Fruit fly (Drosophila melanogaster) whole organism, embryonic: Measurements from ENCODE around the gene CG6790.

Source experiments
- B-H2 ChIP-seq: fragments of 200-800 bp; sonication (Bioruptor generic); optimal IDR thresholded peaks from 2 replicates; lab custom pipeline; 2018; ENCODE audit warnings: missing biosample characterization, mild to moderate bottlenecking, missing genetic modification characterization
- BtbVII ChIP-seq: fragments of 200-800 bp; sonication (Bioruptor generic); optimal IDR thresholded peaks from 3 replicates; lab custom pipeline; 2017; ENCODE audit warnings: missing biosample characterization, mild to moderate bottlenecking, missing genetic modification characterization
- CG10209 ChIP-seq: fragments of 200-800 bp; sonication (Bioruptor generic); optimal IDR thresholded peaks from 3 replicates; lab custom pipeline; 2017; ENCODE audit warnings: missing biosample characterization, mild to moderate bottlenecking, missing genetic modification characterization, missing genetic modification reagents
- CG11456 ChIP-seq: fragments of 200-800 bp; sonication (Bioruptor generic); IDR thresholded peaks from 3 replicates; pipeline ENCODE4 v1.3.6; 2022; ENCODE audit warnings: missing biosample characterization, missing genetic modification characterization
- CG11695 ChIP-seq: fragments of 200-800 bp; sonication (Bioruptor generic); IDR thresholded peaks from 3 replicates; pipeline ENCODE4 v1.3.6; 2022; ENCODE audit warnings: missing biosample characterization, missing genetic modification characterization
- CG11696 ChIP-seq: fragments of 200-800 bp; sonication (Bioruptor generic); IDR thresholded peaks from 2 replicates; pipeline ENCODE4 v1.3.6; 2022; ENCODE audit warnings: missing biosample characterization, missing genetic modification characterization
- CG12104 ChIP-seq: fragments of 200-800 bp; sonication (Bioruptor generic); optimal IDR thresholded peaks from 3 replicates; lab custom pipeline; 2016; ENCODE audit warnings: missing biosample characterization, missing genetic modification characterization
- CG14965 ChIP-seq: fragments of 200-800 bp; sonication (Bioruptor generic); optimal IDR thresholded peaks from 2 replicates; lab custom pipeline; 2016; ENCODE audit warnings: missing biosample characterization, missing genetic modification characterization, borderline replicate concordance
- CG15073 ChIP-seq: fragments of 200-800 bp; sonication (Bioruptor generic); optimal IDR thresholded peaks from 2 replicates; lab custom pipeline; 2016; ENCODE audit warnings: missing biosample characterization, missing genetic modification characterization
- CG1647 ChIP-seq: fragments of 200-800 bp; sonication (Bioruptor generic); optimal IDR thresholded peaks from 3 replicates; lab custom pipeline; 2016; ENCODE audit warnings: missing biosample characterization, missing genetic modification characterization
- CG16779 ChIP-seq: fragments of 200-800 bp; sonication (Bioruptor generic); IDR thresholded peaks from 2 replicates; pipeline ENCODE4 v1.3.6; 2022; ENCODE audit warnings: missing biosample characterization, missing genetic modification characterization
- CG2199 ChIP-seq: fragments of 200-800 bp; sonication (Bioruptor generic); IDR thresholded peaks from 3 replicates; pipeline ENCODE4 v1.3.6; 2022; ENCODE audit warnings: missing biosample characterization, missing genetic modification characterization
- CG3407 ChIP-seq: fragments of 200-800 bp; sonication (Bioruptor generic); optimal IDR thresholded peaks from 2 replicates; lab custom pipeline; 2018; ENCODE audit warnings: missing biosample characterization, mild to moderate bottlenecking, missing genetic modification characterization
- CG5953 ChIP-seq: fragments of 200-800 bp; sonication (Bioruptor generic); IDR thresholded peaks from 2 replicates; pipeline ENCODE4 v1.3.6; 2022; ENCODE audit warnings: missing biosample characterization, missing genetic modification characterization
- CG7786 ChIP-seq: fragments of 200-800 bp; sonication (Bioruptor generic); optimal IDR thresholded peaks from 2 replicates; lab custom pipeline; 2016; ENCODE audit warnings: missing biosample characterization, missing genetic modification characterization
- CG7987 ChIP-seq: fragments of 200-800 bp; sonication (Bioruptor generic); optimal IDR thresholded peaks from 2 replicates; lab custom pipeline; 2018; ENCODE audit warnings: missing biosample characterization, mild to moderate bottlenecking, missing genetic modification characterization, moderate library complexity
- CG8478 ChIP-seq: fragments of >200 bp; optimal IDR thresholded peaks from 2 replicates; lab custom pipeline; 2018
- CG9932 ChIP-seq: fragments of 200-800 bp; sonication (Bioruptor generic); IDR thresholded peaks from 2 replicates; pipeline ENCODE4 v1.3.6; 2022; ENCODE audit warnings: missing biosample characterization, missing genetic modification characterization
- Dbx ChIP-seq: fragments of 200-800 bp; sonication (Bioruptor generic); IDR thresholded peaks from 3 replicates; pipeline ENCODE4 v1.3.6; 2022; ENCODE audit warnings: missing biosample characterization, missing genetic modification characterization
- Dek ChIP-seq: fragments of 200-800 bp; sonication (Bioruptor generic); optimal IDR thresholded peaks from 3 replicates; lab custom pipeline; 2019; ENCODE audit warnings: missing biosample characterization, mild to moderate bottlenecking, missing genetic modification characterization, moderate library complexity
- Ets65A ChIP-seq: fragments of 200-800 bp; sonication (Bioruptor generic); peaks from one replicate; lab custom pipeline; 2016; ENCODE audit warnings: missing biosample characterization, missing genetic modification characterization
- HLH3B ChIP-seq: fragments of 200-800 bp; sonication (Bioruptor generic); IDR thresholded peaks from 2 replicates; pipeline ENCODE4 v1.3.6; 2022; ENCODE audit warnings: missing biosample characterization, missing genetic modification characterization
- HmgD ChIP-seq: fragments of 200-800 bp; sonication (Bioruptor generic); optimal IDR thresholded peaks from 3 replicates; lab custom pipeline; 2016; ENCODE audit warnings: missing biosample characterization, missing genetic modification characterization
- Lhr ChIP-seq: fragments of 200-800 bp; sonication (Bioruptor generic); optimal IDR thresholded peaks from 3 replicates; lab custom pipeline; 2017; ENCODE audit warnings: mild to moderate bottlenecking, missing biosample characterization, missing genetic modification reagents, missing genetic modification characterization
- MBD-R2 ChIP-seq: fragments of 200-800 bp; sonication (Bioruptor generic); IDR thresholded peaks from 2 replicates; pipeline ENCODE4 v1.3.6; 2022; ENCODE audit warnings: missing biosample characterization, missing genetic modification characterization
- Med ChIP-seq: fragments of 200-800 bp; sonication (Bioruptor generic); peaks from one replicate; lab custom pipeline; 2016; ENCODE audit warnings: missing biosample characterization, missing genetic modification characterization, mild to moderate bottlenecking, inconsistent platforms, moderate library complexity
- Meics ChIP-seq: fragments of 200-800 bp; sonication (Bioruptor generic); optimal IDR thresholded peaks from 2 replicates; lab custom pipeline; 2017; ENCODE audit warnings: missing biosample characterization, mild to moderate bottlenecking, missing genetic modification characterization
- NFAT ChIP-seq: fragments of 200-800 bp; sonication (Bioruptor generic); IDR thresholded peaks from 2 replicates; pipeline ENCODE4 v1.3.6; 2022; ENCODE audit warnings: missing biosample characterization, missing genetic modification characterization
- Pdp1 ChIP-seq, 2 experiments: fragments of 200-800 bp; sonication (Bioruptor generic); optimal IDR thresholded peaks; 3 replicates each; lab custom pipeline; 2016; ENCODE audit warnings: missing biosample characterization in 2 of 2, missing genetic modification characterization in 2 of 2, mild to moderate bottlenecking in 1 of 2, moderate library complexity in 1 of 2
- Scr ChIP-seq: fragments of 200-800 bp; sonication (Bioruptor generic); IDR thresholded peaks from 2 replicates; pipeline ENCODE4 v1.3.6; 2022; ENCODE audit warnings: missing biosample characterization, missing genetic modification characterization; ENCODE audit not compliant: partially characterized antibody
- Sin3A ChIP-seq: fragments of >200 bp; optimal IDR thresholded peaks from 2 replicates; lab custom pipeline; 2018
- Xrp1 ChIP-seq: fragments of 200-800 bp; sonication (Bioruptor generic); IDR thresholded peaks from 2 replicates; pipeline ENCODE4 v1.3.6; 2022; ENCODE audit warnings: missing biosample characterization, missing genetic modification characterization
- br ChIP-seq: fragments of >200 bp; optimal IDR thresholded peaks from 2 replicates; lab custom pipeline; 2017
- bsh ChIP-seq, 2 experiments: fragments of 200-800 bp; sonication (Bioruptor generic); optimal IDR thresholded peaks; 2 replicates each; lab custom pipeline; 2017 to 2018; ENCODE audit warnings: mild to moderate bottlenecking in 2 of 2, missing biosample characterization in 2 of 2, missing genetic modification characterization in 2 of 2, moderate library complexity in 1 of 2
- dysf ChIP-seq: fragments of 200-800 bp; sonication (Bioruptor generic); IDR thresholded peaks from 3 replicates; pipeline ENCODE4 v1.3.6; 2022; ENCODE audit warnings: missing biosample characterization, missing genetic modification characterization
- emc ChIP-seq: fragments of 200-800 bp; sonication (Bioruptor generic); optimal IDR thresholded peaks from 2 replicates; lab custom pipeline; 2016; ENCODE audit warnings: missing biosample characterization, missing genetic modification characterization
- ftz-f1 ChIP-seq: fragments of 200-800 bp; sonication (Bioruptor generic); optimal IDR thresholded peaks from 2 replicates; lab custom pipeline; 2016; ENCODE audit warnings: missing biosample characterization, missing genetic modification characterization
- gro ChIP-seq: fragments of 200-800 bp; sonication (Bioruptor generic); optimal IDR thresholded peaks from 2 replicates; lab custom pipeline; 2016; ENCODE audit warnings: missing biosample characterization, missing genetic modification characterization
- h ChIP-seq: fragments of >200 bp; optimal IDR thresholded peaks from 2 replicates; lab custom pipeline; 2017
- hkb ChIP-seq, 2 experiments: fragments of 200-800 bp in 1 of 2; fragments of >200 bp in 1 of 2; sonication (Bioruptor generic) in 1 of 2; IDR thresholded peaks in 1 of 2; optimal IDR thresholded peaks in 1 of 2; 2 replicates each; pipeline versions ENCODE4 v1.3.6 to Lab custom; 2017 to 2022; ENCODE audit warnings: missing biosample characterization in 1 of 2, missing genetic modification characterization in 1 of 2
- hth ChIP-seq: fragments of >200 bp; optimal IDR thresholded peaks from 2 replicates; lab custom pipeline; 2017; ENCODE audit warnings: inconsistent platforms
- klu ChIP-seq: fragments of 200-800 bp; sonication (Bioruptor generic); IDR thresholded peaks from 2 replicates; pipeline ENCODE4 v1.3.6; 2022; ENCODE audit warnings: missing biosample characterization, missing genetic modification characterization
- nerfin-1 ChIP-seq: fragments of 200-800 bp; sonication (Bioruptor generic); optimal IDR thresholded peaks from 3 replicates; lab custom pipeline; 2019; ENCODE audit warnings: missing biosample characterization, mild to moderate bottlenecking, missing genetic modification characterization, moderate library complexity
- onecut ChIP-seq: fragments of 200-800 bp; sonication (Bioruptor generic); IDR thresholded peaks from 2 replicates; pipeline ENCODE4 v1.3.6; 2022; ENCODE audit warnings: missing biosample characterization, missing genetic modification characterization
- otp ChIP-seq: fragments of 200-800 bp; sonication (Bioruptor generic); IDR thresholded peaks from 3 replicates; pipeline ENCODE4, ENCODE4 v1.3.6; 2022; ENCODE audit warnings: missing biosample characterization, missing genetic modification characterization
- phol ChIP-seq: fragments of 200-800 bp; sonication (Bioruptor generic); optimal IDR thresholded peaks from 3 replicates; lab custom pipeline; 2018; ENCODE audit warnings: missing biosample characterization, mild to moderate bottlenecking, missing genetic modification characterization, moderate library complexity
- psq ChIP-seq: fragments of 200-800 bp; sonication (Bioruptor generic); optimal IDR thresholded peaks from 2 replicates; lab custom pipeline; 2017; ENCODE audit warnings: missing biosample characterization, missing genetic modification characterization
- repo ChIP-seq: fragments of 200-800 bp; sonication (Bioruptor generic); optimal IDR thresholded peaks from 2 replicates; lab custom pipeline; 2016; ENCODE audit warnings: missing biosample characterization, missing genetic modification characterization
- rib ChIP-seq: fragments of 200-800 bp; sonication (Bioruptor generic); IDR thresholded peaks from 2 replicates; pipeline ENCODE4 v1.3.6; 2022; ENCODE audit warnings: missing biosample characterization, missing genetic modification characterization
- sens-2 ChIP-seq: fragments of 200-800 bp; sonication (Bioruptor generic); IDR thresholded peaks from 2 replicates; pipeline ENCODE4 v1.3.6; 2022; ENCODE audit warnings: missing biosample characterization, missing genetic modification characterization
- ssp ChIP-seq: fragments of 200-800 bp; sonication (Bioruptor generic); IDR thresholded peaks from 2 replicates; pipeline ENCODE4 v1.3.6; 2022; ENCODE audit warnings: missing biosample characterization, missing genetic modification characterization
- yki ChIP-seq: fragments of >200 bp; optimal IDR thresholded peaks from 3 replicates; lab custom pipeline; 2018
- zfh1 ChIP-seq: fragments of 200-800 bp; sonication (Bioruptor generic); IDR thresholded peaks from 3 replicates; pipeline ENCODE4 v1.3.6; 2022; ENCODE audit warnings: missing biosample characterization, missing genetic modification characterization

CG6790 gene

DNA sequence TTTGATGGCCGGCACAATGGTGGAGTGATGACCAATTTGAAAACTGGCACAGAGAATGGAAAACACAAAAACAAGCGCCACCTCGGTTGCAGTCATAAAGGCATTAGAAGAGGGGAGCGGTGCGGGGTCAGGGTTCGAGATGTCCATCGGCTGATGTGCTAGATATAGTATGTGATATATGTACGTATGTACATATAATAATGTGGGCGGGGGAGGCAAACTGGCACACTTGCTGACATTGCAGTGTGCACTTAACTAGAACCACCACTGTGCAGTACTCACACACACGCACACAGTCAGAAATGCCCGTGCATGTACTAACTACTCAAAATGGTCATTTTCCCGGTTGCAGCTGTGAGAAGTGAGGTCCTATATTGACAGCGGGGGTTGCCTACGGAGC is 40.3 kb upstream of the CG6790 start (continued):
- no peak for TF ChIP-seq ssp (GFP tag; lab: Robert Waterston, UW)
- no peak for TF ChIP-seq CG14965 (GFP tag; lab: Kevin White, UChicago)
- no peak for TF ChIP-seq CG7786 (GFP tag; lab: Kevin White, UChicago)
- TF ChIP-seq CG11456, result no peak
- no peak for TF ChIP-seq gro
- TF ChIP-seq klu (GFP tag; lab: Robert Waterston, UW), result no peak
- TF ChIP-seq CG12104, result no peak
- no peak for TF ChIP-seq Dek (tag; lab: Kevin White, UChicago)
- no peak for TF ChIP-seq hth (lab: Kevin White, UChicago)
- peak; percentile 56 for TF ChIP-seq Med (GFP tag; lab: Kevin White, UChicago)
- TF ChIP-seq HLH3B (GFP tag; lab: Robert Waterston, UW), result no peak
- TF ChIP-seq CG15073, result peak; percentile 97
- TF ChIP-seq rib (GFP tag; lab: Robert Waterston, UW), result no peak
- 0 out of 3 replicates have a peak, but pooled peaks have one; percentile 46 for TF ChIP-seq CG2199 (GFP tag; lab: Robert Waterston, UW)
- TF ChIP-seq Xrp1 (GFP tag; lab: Robert Waterston, UW), result 0 out of 2 replicates have a peak, but pooled peaks have one; percentile 10
- no peak for TF ChIP-seq Lhr
- TF ChIP-seq CG3407 (GFP tag; lab: Kevin White, UChicago), result no peak
- no peak for TF ChIP-seq Pdp1 (GFP tag; optimal IDR thresholded peaks at IDR 0.05; lab: Kevin White, UChicago)
- TF ChIP-seq hkb (optimal IDR thresholded peaks at IDR 0.05; lab: Kevin White, UChicago), result no peak
- TF ChIP-seq hkb (GFP tag; IDR thresholded peaks at IDR 0.05; lab: Robert Waterston, UW), result no peak
- no peak for TF ChIP-seq psq (GFP tag; lab: Kevin White, UChicago)
- TF ChIP-seq MBD-R2 (GFP tag; lab: Robert Waterston, UW), result no peak
- TF ChIP-seq phol (tag; lab: Kevin White, UChicago), result no peak
- TF ChIP-seq Meics, result no peak
- no peak for TF ChIP-seq BtbVII (GFP tag; lab: Kevin White, UChicago)
- TF ChIP-seq Sin3A, result no peak
- TF ChIP-seq Dbx (GFP tag; lab: Robert Waterston, UW), result no peak
- TF ChIP-seq br (lab: Kevin White, UChicago), result no peak

DNA sequence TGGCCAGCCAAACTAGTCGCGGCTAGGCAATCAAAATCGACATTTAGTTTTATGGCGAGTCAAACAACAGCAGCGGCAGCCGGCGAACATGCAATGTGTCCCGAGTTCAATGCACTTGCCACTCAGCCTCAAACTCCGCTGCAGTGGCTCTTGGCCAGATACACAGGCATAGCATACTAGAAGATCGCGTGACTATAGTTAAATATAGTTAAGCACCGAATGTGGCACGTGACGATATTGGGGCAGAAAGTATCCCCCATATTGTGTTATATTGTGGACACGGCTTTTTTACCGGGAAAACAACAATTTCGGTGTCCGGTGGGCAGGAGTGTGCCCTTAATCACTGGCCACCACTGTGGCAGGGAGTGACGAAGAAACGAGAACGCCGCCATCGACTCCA is 39.3 kb upstream of the CG6790 start:
- TF ChIP-seq CG5953 (GFP tag; lab: Robert Waterston, UW) (peak; percentile 10; the same call in 1 of the 2 replicates), Med (GFP tag; lab: Kevin White, UChicago) (peak; percentile 48), sens-2 (GFP tag; lab: Robert Waterston, UW) (no peak), CG7786 (GFP tag; lab: Kevin White, UChicago) (no peak), Ets65A (peak; percentile 56), CG9932 (GFP tag; lab: Robert Waterston, UW) (peak; percentile 2; the same call in 1 of the 2 replicates), ftz-f1 (no peak), CG15073 (peak; percentile 94)

DNA sequence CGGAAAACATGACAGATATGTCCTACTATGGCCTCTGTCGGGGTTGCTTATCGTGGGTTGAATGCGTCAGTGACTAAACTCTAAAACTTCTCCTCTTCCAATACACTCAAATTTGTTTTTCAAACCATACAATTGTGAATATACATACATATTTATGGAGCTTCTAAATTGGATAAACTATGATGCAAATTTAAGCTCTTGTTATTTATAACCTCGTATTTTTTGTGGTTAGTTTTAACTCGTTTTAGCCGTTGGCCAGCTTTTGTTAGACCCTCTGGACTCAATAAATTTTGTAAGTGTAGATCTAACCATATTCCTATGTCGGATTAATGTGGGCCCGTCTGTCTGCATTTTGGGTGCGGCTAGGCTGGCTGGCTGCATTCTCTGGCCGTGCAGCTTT is 38.8 kb upstream of the CG6790 start:
- no peak for TF ChIP-seq Scr (GFP tag; lab: Robert Waterston, UW)
- no peak for TF ChIP-seq NFAT (GFP tag; lab: Robert Waterston, UW)
- 0 out of 2 replicates have a peak, but pooled peaks have one; percentile 8 for TF ChIP-seq onecut
- TF ChIP-seq CG8478, result no peak
- TF ChIP-seq bsh (GFP tag; optimal IDR thresholded peaks at IDR 0.05; lab: Kevin White, UChicago), result peak; percentile 33 to 83
- no peak for TF ChIP-seq otp (GFP tag; lab: Robert Waterston, UW)
- no peak for TF ChIP-seq repo (GFP tag; lab: Kevin White, UChicago)
- peak; percentile 17 for TF ChIP-seq nerfin-1 (tag; lab: Kevin White, UChicago)
- no peak for TF ChIP-seq dysf (GFP tag; lab: Robert Waterston, UW)
- no peak for TF ChIP-seq B-H2 (GFP tag; lab: Kevin White, UChicago)
- no peak for TF ChIP-seq emc (GFP tag; lab: Kevin White, UChicago)
- no peak for TF ChIP-seq CG1647 (GFP tag; lab: Kevin White, UChicago)
- no peak for TF ChIP-seq CG11695 (GFP tag; lab: Robert Waterston, UW)
- TF ChIP-seq CG16779 (GFP tag; lab: Robert Waterston, UW), result no peak
- peak; percentile 60; the same call in 1 of the 3 replicates for TF ChIP-seq zfh1 (GFP tag; lab: Robert Waterston, UW)
- no peak for TF ChIP-seq CG7987
- TF ChIP-seq h (lab: Kevin White, UChicago), result no peak
- peak; percentile 22 for TF ChIP-seq CG10209 (GFP tag; lab: Kevin White, UChicago)
- TF ChIP-seq yki (lab: Kevin White, UChicago), result no peak
- no peak for TF ChIP-seq HmgD
- no peak for TF ChIP-seq CG11696
